Fruit fly (Drosophila melanogaster) whole organism: ENCODE results near the gene CG7362.
A peak's percentile ranks its signal among the peaks of the same experiment; 100 is the strongest.

Source experiments
- CG8478 ChIP-seq: fragments of >200 bp; optimal IDR thresholded peaks from 2 replicates; lab custom pipeline; 2018; ENCODE audit warnings: inconsistent platforms
- Dll ChIP-seq: fragments of >200 bp; optimal IDR thresholded peaks from 2 replicates; lab custom pipeline; 2017
- EcR ChIP-seq, 2 experiments: fragments of >200 bp; optimal IDR thresholded peaks; 2 replicates each; lab custom pipeline; 2017; ENCODE audit warnings: missing biosample characterization in 2 of 2, missing genetic modification characterization in 2 of 2, missing genetic modification reagents in 2 of 2
- pan ChIP-seq: fragments of >200 bp; optimal IDR thresholded peaks from 2 replicates; lab custom pipeline; 2017
- psq ChIP-seq: fragments of >200 bp; optimal IDR thresholded peaks from 2 replicates; lab custom pipeline; 2017
- usp ChIP-seq: fragments of >200 bp; optimal IDR thresholded peaks from 2 replicates; lab custom pipeline; 2017; ENCODE audit warnings: missing biosample characterization, missing genetic modification characterization, mixed read lengths

The CG7362 gene

dm6 chr3R:14705270-14705669 lies 49.0 kb downstream of the CG7362 start:
- TF ChIP-seq psq (lab: Kevin White, UChicago) (no peak), usp (GFP tag; lab: Kevin White, UChicago) (no peak), pan (lab: Kevin White, UChicago) (no peak), CG8478 (no peak), Dll (lab: Kevin White, UChicago) (no peak), EcR (GFP tag; optimal IDR thresholded peaks at IDR 0.05; lab: Kevin White, UChicago) (no peak)

DNA sequence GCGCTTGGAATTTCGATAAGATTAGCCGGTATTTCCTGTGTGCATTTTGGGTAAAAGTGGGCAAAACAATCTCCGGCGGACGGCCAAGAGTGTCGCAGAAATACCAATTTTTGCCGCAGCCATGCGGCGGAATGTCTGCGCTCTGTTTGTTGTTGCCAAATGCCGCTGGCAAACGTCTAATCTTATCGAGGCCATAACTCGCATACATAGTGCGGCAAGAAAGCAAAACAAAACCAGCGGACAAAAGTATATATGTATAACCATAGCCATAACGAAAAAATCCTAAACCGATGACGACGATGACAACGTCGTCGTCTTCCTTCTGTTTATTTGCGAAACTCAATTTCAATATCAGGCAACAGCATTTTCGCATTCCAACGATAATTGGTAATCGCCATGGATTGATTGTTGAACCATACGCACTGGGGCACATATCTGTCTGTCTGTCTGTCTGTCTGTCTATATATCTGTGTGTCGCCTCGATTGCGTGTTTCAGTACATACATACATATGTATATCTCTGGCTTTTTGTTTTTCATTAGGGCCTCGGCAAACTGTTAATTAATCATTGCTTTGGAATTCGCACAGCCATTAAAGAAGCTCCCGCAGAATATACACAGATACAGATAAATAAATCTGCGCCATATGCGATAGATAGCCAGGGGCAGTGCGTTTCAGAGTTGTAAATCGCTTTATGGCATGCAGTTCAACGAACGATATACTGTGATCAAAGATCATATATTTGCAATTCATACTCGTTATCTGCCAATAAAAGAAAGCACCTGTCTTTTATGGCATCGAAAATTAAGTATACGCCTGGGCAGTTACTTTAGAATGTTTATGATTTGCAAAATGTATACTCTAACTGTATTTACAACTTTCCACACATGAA lies 50.7 kb downstream of the CG7362 start:
- TF ChIP-seq EcR (GFP tag; optimal IDR thresholded peaks at IDR 0.05; lab: Kevin White, UChicago) (peak in 1 of 2 experiments; percentile 22), usp (GFP tag; lab: Kevin White, UChicago) (no peak)
